Worm (Caenorhabditis elegans): ENCODE measurements around the gene exos-9.

exos-9 gene

DNA sequence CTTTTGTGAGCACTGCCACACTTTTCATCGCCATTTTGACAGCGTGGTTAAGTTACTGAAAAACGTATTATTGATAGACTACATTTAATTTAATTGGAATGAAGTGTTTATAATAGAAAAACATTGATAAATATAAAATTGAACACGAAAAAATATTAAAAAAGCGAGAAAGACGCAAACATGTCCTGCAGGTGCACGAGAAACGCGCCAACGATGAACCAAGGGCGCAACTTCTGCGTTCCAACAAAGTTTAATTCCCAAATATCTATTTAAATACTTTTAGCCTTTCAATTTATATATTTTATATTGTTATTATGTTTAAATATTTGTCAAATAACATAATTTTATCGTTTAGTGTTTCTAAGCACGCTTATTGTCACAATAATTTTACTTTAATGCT, 36.3 kb upstream of the exos-9 start, which contains the start of gene ndus-8 (continued):
- TF ChIP-seq arid-1 (GFP tag; conservative IDR thresholded peaks at IDR 0.05) (0 out of 2 replicates have a peak, but pooled peaks have one; percentile 19), mes-2 (tag; optimal IDR thresholded peaks at IDR 0.05; ENCODE audit: poor library complexity, severe bottlenecking) (peak; percentile 82), ceh-28 (tag; optimal IDR thresholded peaks at IDR 0.05) (no peak)

- TF ChIP-seq gei-8 (GFP tag; optimal IDR thresholded peaks at IDR 0.05) = no peak
These were observed 34.9 kb upstream of the exos-9 start, which contains the start of gene adr-2 for ce11 chrIII:7232782-7233181. Gene adr-2, minus strand, starts transcription at chrIII:7232882.

DNA sequence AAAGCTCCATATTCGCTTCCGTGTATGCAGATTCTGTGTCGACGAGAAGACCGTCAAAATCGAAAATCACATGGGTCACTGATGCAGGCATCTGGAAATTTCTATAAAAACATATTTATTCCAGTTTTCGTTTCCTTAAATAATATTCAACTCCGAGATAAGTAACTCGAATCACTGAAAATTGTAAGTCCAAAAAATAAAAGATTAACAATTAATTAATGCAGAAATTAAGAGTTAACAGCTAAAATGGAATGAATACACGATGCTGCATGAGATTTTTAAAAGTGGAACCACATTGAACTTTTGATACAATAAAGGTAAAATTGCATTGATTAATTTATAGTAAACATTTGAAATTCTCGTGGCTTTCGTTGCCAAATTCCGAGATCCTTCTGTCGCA, 33.0 kb upstream of the exos-9 start, which contains the start of gene R151.10:
Gene R151.10, minus strand, starts transcription at position 101 of the 400 bp plus-strand sequence.
- peak; percentile 29; the same call in 1 of the 2 replicates for TF ChIP-seq lin-38 (GFP tag; IDR thresholded peaks at IDR 0.05)
- no peak for TF ChIP-seq R02D3.7 (tag; optimal IDR thresholded peaks at IDR 0.05)
- TF ChIP-seq unc-62 (GFP tag; optimal IDR thresholded peaks at IDR 0.05 in 1 of 2) = peak in 1 of 2 experiments; percentile 66
- TF ChIP-seq unc-62 (tag; optimal IDR thresholded peaks at IDR 0.05) = no peak
- TF ChIP-seq fkh-10 (GFP tag; optimal IDR thresholded peaks at IDR 0.05) = no peak
- no peak for TF ChIP-seq lin-39 (tag; optimal IDR thresholded peaks at IDR 0.05)
- TF ChIP-seq arid-1 (GFP tag; conservative IDR thresholded peaks at IDR 0.05) = 0 out of 2 replicates have a peak, but pooled peaks have one; percentile 16
- TF ChIP-seq hlh-30 (tag; optimal IDR thresholded peaks at IDR 0.05; ENCODE audit: insufficient read depth) = no peak
- TF ChIP-seq duxl-1 (tag; optimal IDR thresholded peaks at IDR 0.05; ENCODE audit: poor library complexity) = no peak

DNA sequence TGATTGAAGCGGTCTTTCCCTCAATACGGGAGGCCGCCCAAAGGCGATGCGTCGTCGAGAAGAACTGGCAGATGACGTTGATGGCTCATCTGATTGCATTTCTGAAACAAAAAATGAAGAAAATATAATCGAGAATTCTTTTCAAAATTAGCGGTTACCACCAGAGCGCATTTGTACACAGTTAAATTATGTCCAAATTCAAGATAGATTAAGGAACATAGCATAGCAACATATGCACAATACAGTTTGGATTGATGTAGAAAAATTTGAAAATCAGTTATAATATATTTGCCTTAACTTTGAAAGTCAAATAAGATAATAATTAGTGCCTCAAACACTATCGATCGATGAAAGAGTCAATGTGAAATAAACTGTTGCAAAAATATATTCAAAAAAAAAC, 31.8 kb upstream of the exos-9 start, which contains the start of gene R151.8:
Gene R151.8, minus strand, starts transcription at position 101 of the 400 bp plus-strand sequence.
- TF ChIP-seq spr-1 (tag; optimal IDR thresholded peaks at IDR 0.05) (no peak), lin-38 (GFP tag; IDR thresholded peaks at IDR 0.05) (no peak)

DNA sequence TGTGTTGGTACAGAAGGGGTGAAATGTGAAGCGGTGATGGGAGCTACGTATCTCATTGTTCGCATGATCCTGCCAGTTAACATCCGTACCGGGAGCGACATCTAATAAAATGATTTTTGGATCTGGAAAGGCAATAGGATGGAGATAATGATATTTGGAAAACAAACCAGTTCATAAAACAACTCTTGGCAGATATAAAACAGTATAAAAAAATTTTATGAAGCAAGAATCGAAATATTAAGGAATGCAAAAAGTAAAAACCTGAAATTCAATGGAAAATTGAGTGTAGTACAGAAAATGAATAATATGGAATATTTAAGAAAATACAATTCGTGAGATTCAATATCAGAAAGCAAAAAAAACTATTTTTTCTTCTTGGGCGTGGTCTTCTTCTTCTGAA, 28.7 kb upstream of the exos-9 start, which contains the start of gene hsp-75:
Gene hsp-75, minus strand, starts transcription at position 101 of the 400 bp plus-strand sequence.
- TF ChIP-seq F49E8.2 (tag; optimal IDR thresholded peaks at IDR 0.05; ENCODE audit: borderline replicate concordance) (no peak), F10B5.3 (tag; optimal IDR thresholded peaks at IDR 0.05) (no peak), zfp-2 (tag; optimal IDR thresholded peaks at IDR 0.05) (no peak), T26A8.4 (GFP tag; IDR thresholded peaks at IDR 0.05) (no peak), hif-1 (tag; optimal IDR thresholded peaks at IDR 0.05) (no peak), cey-2 (tag; optimal IDR thresholded peaks at IDR 0.05; ENCODE audit: borderline replicate concordance, insufficient read depth) (no peak)

DNA sequence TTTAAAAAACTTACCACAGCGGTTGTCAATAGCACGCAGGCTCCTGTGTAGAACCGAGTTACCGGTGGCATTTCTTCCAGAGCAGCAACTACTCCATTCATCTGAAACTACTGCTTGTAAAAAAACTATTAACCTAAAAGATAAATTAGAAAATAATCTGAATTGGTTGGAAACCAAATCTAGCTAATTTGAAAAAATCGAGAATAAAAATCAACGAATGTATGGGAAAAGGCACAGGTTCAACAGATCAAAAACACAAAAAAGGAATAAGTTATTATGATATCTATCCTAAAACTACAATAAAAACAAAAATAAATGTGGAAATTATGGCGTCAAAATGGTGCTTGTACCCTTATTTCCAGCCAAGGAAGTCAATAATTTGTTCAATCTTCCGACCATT, 25.2 kb upstream of the exos-9 start, which contains the start of gene der-2:
Gene der-2, minus strand, starts transcription at position 101 of the 400 bp plus-strand sequence.
- TF ChIP-seq ztf-11 (tag; optimal IDR thresholded peaks at IDR 0.05) = no peak
- TF ChIP-seq mxl-3 (GFP tag; optimal IDR thresholded peaks at IDR 0.05) = no peak
- no peak for TF ChIP-seq dmd-6 (GFP tag; IDR thresholded peaks at IDR 0.05)
- TF ChIP-seq unc-62 (GFP tag; optimal IDR thresholded peaks at IDR 0.05 in 1 of 2) = no peak
- no peak for TF ChIP-seq unc-62 (tag; optimal IDR thresholded peaks at IDR 0.05)
- TF ChIP-seq hmg-1.1 (GFP tag; IDR thresholded peaks at IDR 0.05) = no peak
- no peak for TF ChIP-seq tra-1 (GFP tag; IDR thresholded peaks at IDR 0.05)
- no peak for TF ChIP-seq nhr-10 (tag; optimal IDR thresholded peaks at IDR 0.05)
- TF ChIP-seq zag-1 (tag; optimal IDR thresholded peaks at IDR 0.05) = no peak
- TF ChIP-seq lin-38 (GFP tag; IDR thresholded peaks at IDR 0.05) = no peak
- TF ChIP-seq hlh-30 (tag; optimal IDR thresholded peaks at IDR 0.05; ENCODE audit: insufficient read depth) = no peak
- no peak for TF ChIP-seq aha-1 (tag)
- no peak for TF ChIP-seq mdl-1 (tag; optimal IDR thresholded peaks at IDR 0.05)
- TF ChIP-seq mep-1 (tag; optimal IDR thresholded peaks at IDR 0.05) = no peak

Measured in whole organism, L4 larva.